Fruit fly (Drosophila melanogaster): ENCODE results near the gene Hakai.

- TF ChIP-seq pros (GFP tag; optimal IDR thresholded peaks at IDR 0.05) = no peak
- TF ChIP-seq CG12942 (GFP tag; optimal IDR thresholded peaks at IDR 0.05) = no peak
Measured at dm6 chr2L:19535234-19535633, 47.0 kb downstream of the Hakai start, which contains the start of gene CG31697.

Data from whole organism, embryonic.